Fruit fly (Drosophila melanogaster) whole organism, embryonic: ENCODE measurements around the gene CG7841.

ENCODE experiments used
- Asciz ChIP-seq: fragments of 200-800 bp; sonication (Bioruptor generic); optimal IDR thresholded peaks from 2 replicates; lab custom pipeline; 2017; ENCODE audit warnings: missing biosample characterization, mild to moderate bottlenecking, missing genetic modification characterization, missing genetic modification reagents
- CG10565 ChIP-seq: fragments of 200-800 bp; sonication (Bioruptor generic); optimal IDR thresholded peaks from 3 replicates; lab custom pipeline; 2016; ENCODE audit warnings: missing biosample characterization, mild to moderate bottlenecking, missing genetic modification characterization
- CG10979 ChIP-seq: fragments of 200-800 bp; sonication (Bioruptor generic); optimal IDR thresholded peaks from 2 replicates; lab custom pipeline; 2018; ENCODE audit warnings: missing biosample characterization, mild to moderate bottlenecking, missing genetic modification characterization, moderate library complexity
- CG11247 ChIP-seq: fragments of 200-800 bp; sonication (Bioruptor generic); IDR thresholded peaks from 2 replicates; pipeline ENCODE4 v1.3.6; 2022; ENCODE audit warnings: missing biosample characterization, missing genetic modification characterization
- CG12104 ChIP-seq: fragments of 200-800 bp; sonication (Bioruptor generic); optimal IDR thresholded peaks from 3 replicates; lab custom pipeline; 2016; ENCODE audit warnings: missing biosample characterization, missing genetic modification characterization
- CG12236 ChIP-seq: fragments of 200-800 bp; sonication (Bioruptor generic); optimal IDR thresholded peaks from 2 replicates; lab custom pipeline; 2016; ENCODE audit warnings: missing biosample characterization, missing genetic modification characterization
- CG13894 ChIP-seq: fragments of 200-800 bp; sonication (Bioruptor generic); optimal IDR thresholded peaks from 3 replicates; lab custom pipeline; 2018; ENCODE audit warnings: missing biosample characterization, mild to moderate bottlenecking, missing genetic modification characterization, moderate library complexity
- CG15514 ChIP-seq: fragments of 200-800 bp; sonication (Bioruptor generic); optimal IDR thresholded peaks from 3 replicates; lab custom pipeline; 2017; ENCODE audit warnings: missing biosample characterization, missing genetic modification characterization, mild to moderate bottlenecking, moderate library complexity, missing genetic modification reagents
- CG17359 ChIP-seq: fragments of 200-800 bp; sonication (Bioruptor generic); optimal IDR thresholded peaks from 3 replicates; lab custom pipeline; 2018; ENCODE audit warnings: missing biosample characterization, mild to moderate bottlenecking, missing genetic modification characterization, moderate library complexity
- CG18476 ChIP-seq: fragments of 200-800 bp; sonication (Bioruptor generic); optimal IDR thresholded peaks from 2 replicates; lab custom pipeline; 2016; ENCODE audit warnings: missing biosample characterization, mild to moderate bottlenecking, missing genetic modification characterization
- CG18599 ChIP-seq: fragments of 200-800 bp; sonication (Bioruptor generic); optimal IDR thresholded peaks from 3 replicates; lab custom pipeline; 2017; ENCODE audit warnings: missing biosample characterization, missing genetic modification characterization, mild to moderate bottlenecking, moderate library complexity, missing genetic modification reagents
- CG18764 ChIP-seq: fragments of 200-800 bp; sonication (Bioruptor generic); optimal IDR thresholded peaks from 3 replicates; lab custom pipeline; 2016; ENCODE audit warnings: missing biosample characterization, missing genetic modification characterization
- CG3281 ChIP-seq: fragments of 200-800 bp; sonication (Bioruptor generic); optimal IDR thresholded peaks from 3 replicates; lab custom pipeline; 2017; ENCODE audit warnings: missing biosample characterization, mild to moderate bottlenecking, missing genetic modification characterization
- CG33213 ChIP-seq: fragments of 200-800 bp; sonication (Bioruptor generic); optimal IDR thresholded peaks from 3 replicates; lab custom pipeline; 2016; ENCODE audit warnings: missing biosample characterization, missing genetic modification characterization
- CG4328 ChIP-seq: fragments of 200-800 bp; sonication (Bioruptor generic); optimal IDR thresholded peaks from 3 replicates; lab custom pipeline; 2017; ENCODE audit warnings: missing biosample characterization, missing genetic modification reagents, missing genetic modification characterization
- CG4730 ChIP-seq: fragments of 200-800 bp; sonication (Bioruptor generic); IDR thresholded peaks from 2 replicates; pipeline ENCODE4 v1.3.6; 2022; ENCODE audit warnings: missing biosample characterization, missing genetic modification characterization
- CG6175 ChIP-seq: fragments of 200-800 bp; sonication (Bioruptor generic); IDR thresholded peaks from 3 replicates; pipeline ENCODE4 v1.3.6; 2022; ENCODE audit warnings: missing biosample characterization, missing genetic modification characterization
- CG7372 ChIP-seq: fragments of 200-800 bp; sonication (Bioruptor generic); IDR thresholded peaks from 2 replicates; pipeline ENCODE4 v1.3.6; 2022; ENCODE audit warnings: missing biosample characterization, missing genetic modification characterization
- CG7786 ChIP-seq: fragments of 200-800 bp; sonication (Bioruptor generic); optimal IDR thresholded peaks from 2 replicates; lab custom pipeline; 2016; ENCODE audit warnings: missing biosample characterization, missing genetic modification characterization
- CTCF ChIP-seq: fragments of 200-800 bp; sonication (Bioruptor generic); optimal IDR thresholded peaks from 2 replicates; lab custom pipeline; 2017; ENCODE audit warnings: missing biosample characterization, mild to moderate bottlenecking, missing genetic modification characterization, moderate library complexity
- Fer2 ChIP-seq: fragments of 200-800 bp; sonication (Bioruptor generic); optimal IDR thresholded peaks from 2 replicates; lab custom pipeline; 2018; ENCODE audit warnings: missing biosample characterization, mild to moderate bottlenecking, missing genetic modification characterization, moderate library complexity
- Fer3 ChIP-seq: fragments of 200-800 bp; sonication (Bioruptor generic); optimal IDR thresholded peaks from 2 replicates; lab custom pipeline; 2018; ENCODE audit warnings: missing biosample characterization, mild to moderate bottlenecking, missing genetic modification characterization, moderate library complexity
- GATAe ChIP-seq: fragments of 200-800 bp; sonication (Bioruptor generic); conservative IDR thresholded peaks from 2 replicates; pipeline ENCODE4 v1.3.6; 2022; ENCODE audit warnings: missing biosample characterization, missing genetic modification characterization
- HHEX ChIP-seq: fragments of 200-800 bp; sonication (Bioruptor generic); optimal IDR thresholded peaks from 3 replicates; lab custom pipeline; 2017; ENCODE audit warnings: missing biosample characterization, mild to moderate bottlenecking, missing genetic modification characterization, missing genetic modification reagents
- HLHmδ ChIP-seq: fragments of 200-800 bp; sonication (Bioruptor generic); optimal IDR thresholded peaks from 2 replicates; lab custom pipeline; 2018; ENCODE audit warnings: missing biosample characterization, mild to moderate bottlenecking, missing genetic modification characterization, moderate library complexity
- HmgD ChIP-seq: fragments of 200-800 bp; sonication (Bioruptor generic); optimal IDR thresholded peaks from 3 replicates; lab custom pipeline; 2016; ENCODE audit warnings: missing biosample characterization, missing genetic modification characterization
- Hmr ChIP-seq: fragments of 200-800 bp; sonication (Bioruptor generic); optimal IDR thresholded peaks from 3 replicates; lab custom pipeline; 2017; ENCODE audit warnings: mild to moderate bottlenecking, missing biosample characterization, missing genetic modification reagents, missing genetic modification characterization
- Hr3 ChIP-seq: fragments of 200-800 bp; sonication (Bioruptor generic); optimal IDR thresholded peaks from 3 replicates; lab custom pipeline; 2016; ENCODE audit warnings: missing biosample characterization, missing genetic modification characterization
- Hr51 ChIP-seq, 2 experiments: fragments of 200-800 bp; sonication (Bioruptor generic); optimal IDR thresholded peaks; 2 replicates in 1 of 2; 3 replicates in 1 of 2; lab custom pipeline; 2016 to 2018; ENCODE audit warnings: missing biosample characterization in 2 of 2, missing genetic modification characterization in 2 of 2, mild to moderate bottlenecking in 1 of 2, moderate library complexity in 1 of 2
- Meics ChIP-seq: fragments of 200-800 bp; sonication (Bioruptor generic); optimal IDR thresholded peaks from 2 replicates; lab custom pipeline; 2017; ENCODE audit warnings: missing biosample characterization, mild to moderate bottlenecking, missing genetic modification characterization
- Oaz ChIP-seq: fragments of 200-800 bp; sonication (Bioruptor generic); IDR thresholded peaks from 2 replicates; pipeline ENCODE4 v1.3.6; 2022; ENCODE audit warnings: missing biosample characterization, missing genetic modification characterization
- Rfx ChIP-seq: fragments of 200-800 bp; sonication (Bioruptor generic); IDR thresholded peaks from 2 replicates; pipeline ENCODE4 v1.3.6; 2022; ENCODE audit warnings: missing biosample characterization, missing genetic modification characterization
- Side ChIP-seq: fragments of 200-800 bp; sonication (Bioruptor generic); optimal IDR thresholded peaks from 2 replicates; lab custom pipeline; 2016; ENCODE audit warnings: missing biosample characterization, missing genetic modification characterization
- Sry-δ ChIP-seq: fragments of 200-800 bp; sonication (Bioruptor generic); optimal IDR thresholded peaks from 2 replicates; lab custom pipeline; 2016; ENCODE audit warnings: missing biosample characterization, missing genetic modification characterization
- ash1 ChIP-seq: fragments of 200-800 bp; sonication (Bioruptor generic); optimal IDR thresholded peaks from 2 replicates; lab custom pipeline; 2018; ENCODE audit warnings: missing biosample characterization, mild to moderate bottlenecking, missing genetic modification characterization
- caup ChIP-seq: fragments of 200-800 bp; sonication (Bioruptor generic); optimal IDR thresholded peaks from 3 replicates; lab custom pipeline; 2017; ENCODE audit warnings: missing biosample characterization, mild to moderate bottlenecking, missing genetic modification characterization, moderate library complexity; ENCODE audit not compliant: severe bottlenecking
- corto ChIP-seq: fragments of 200-800 bp; sonication (Bioruptor generic); optimal IDR thresholded peaks from 2 replicates; lab custom pipeline; 2016; ENCODE audit warnings: missing biosample characterization, mild to moderate bottlenecking, missing genetic modification characterization, moderate library complexity
- cwo ChIP-seq: fragments of 200-800 bp; sonication (Bioruptor generic); optimal IDR thresholded peaks from 3 replicates; lab custom pipeline; 2017; ENCODE audit warnings: missing biosample characterization, missing genetic modification characterization, mild to moderate bottlenecking, moderate library complexity, missing genetic modification reagents
- danr ChIP-seq: fragments of 200-800 bp; sonication (Bioruptor generic); IDR thresholded peaks from 2 replicates; pipeline ENCODE4 v1.3.6; 2022; ENCODE audit warnings: missing biosample characterization, missing genetic modification characterization
- dati ChIP-seq: fragments of 200-800 bp; sonication (Bioruptor generic); IDR thresholded peaks from 2 replicates; pipeline ENCODE4 v1.3.6; 2022; ENCODE audit warnings: missing biosample characterization, missing genetic modification characterization
- dimm ChIP-seq: fragments of 200-800 bp; sonication (Bioruptor generic); IDR thresholded peaks from 2 replicates; pipeline ENCODE4 v1.3.6; 2022; ENCODE audit warnings: missing biosample characterization, missing genetic modification characterization
- exex ChIP-seq: fragments of 200-800 bp; sonication (Bioruptor generic); optimal IDR thresholded peaks from 4 replicates; lab custom pipeline; 2018; ENCODE audit warnings: missing biosample characterization, mild to moderate bottlenecking, missing genetic modification characterization, moderate library complexity
- grn ChIP-seq: fragments of 200-800 bp; sonication (Bioruptor generic); optimal IDR thresholded peaks from 3 replicates; lab custom pipeline; 2017; ENCODE audit warnings: missing biosample characterization, missing genetic modification characterization
- ham ChIP-seq: fragments of 200-800 bp; sonication (Bioruptor generic); IDR thresholded peaks from 2 replicates; pipeline ENCODE4 v1.3.6; 2022; ENCODE audit warnings: missing biosample characterization, missing genetic modification characterization
- mirr ChIP-seq: fragments of 200-800 bp; sonication (Bioruptor generic); optimal IDR thresholded peaks from 3 replicates; lab custom pipeline; 2018; ENCODE audit warnings: missing biosample characterization, mild to moderate bottlenecking, missing genetic modification characterization
- nmo ChIP-seq: fragments of 200-800 bp; sonication (Bioruptor generic); optimal IDR thresholded peaks from 2 replicates; lab custom pipeline; 2018; ENCODE audit warnings: missing biosample characterization, mild to moderate bottlenecking, missing genetic modification characterization, moderate library complexity
- nom ChIP-seq: fragments of 200-800 bp; sonication (Bioruptor generic); optimal IDR thresholded peaks from 2 replicates; lab custom pipeline; 2017; ENCODE audit warnings: missing biosample characterization, missing genetic modification characterization, mild to moderate bottlenecking, moderate library complexity, missing genetic modification reagents
- pnt ChIP-seq: fragments of 200-800 bp; sonication (Bioruptor generic); optimal IDR thresholded peaks from 3 replicates; lab custom pipeline; 2016; ENCODE audit warnings: missing biosample characterization, missing genetic modification characterization
- so ChIP-seq: fragments of 200-800 bp; sonication (Bioruptor generic); IDR thresholded peaks from 3 replicates; pipeline ENCODE4 v1.3.6; 2022; ENCODE audit warnings: missing biosample characterization, missing genetic modification characterization

CG7841 gene

DNA sequence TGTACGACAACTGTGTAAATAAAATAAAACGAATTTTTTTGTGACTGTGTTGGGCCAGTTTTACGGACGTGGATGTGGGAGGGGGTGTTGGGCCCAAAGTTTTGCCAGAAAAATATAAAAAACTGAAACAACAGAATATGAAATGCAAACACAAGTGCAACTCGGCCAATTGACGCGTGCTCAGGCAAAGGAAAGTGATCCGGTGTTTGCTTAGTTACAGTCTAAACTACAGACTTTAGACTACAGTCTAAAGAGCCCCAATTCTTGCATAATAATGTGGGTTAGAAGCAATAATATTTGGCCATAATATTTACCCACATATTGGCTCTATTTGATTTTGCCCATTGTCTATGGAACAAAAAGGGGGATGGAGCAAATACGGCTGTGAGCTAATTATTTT is 40.8 kb upstream of the CG7841 start (continued):
- TF ChIP-seq cwo (peak; percentile 32), danr (GFP tag; lab: Robert Waterston, UW) (peak; percentile 20; the same call in 1 of the 2 replicates), CG12104 (GFP tag; lab: Kevin White, UChicago) (peak; percentile 10), CG7786 (GFP tag; lab: Kevin White, UChicago) (no peak), CG15514 (GFP tag; lab: Kevin White, UChicago) (peak; percentile 48), Side (GFP tag; lab: Kevin White, UChicago) (peak; percentile 15), CG10565 (GFP tag; lab: Kevin White, UChicago) (no peak), CG3281 (GFP tag; lab: Kevin White, UChicago) (peak; percentile 57), Hmr (peak; percentile 69), CG17359 (tag; lab: Kevin White, UChicago) (no peak), CG4328 (GFP tag; lab: Kevin White, UChicago) (peak; percentile 42), Meics (peak; percentile 53), HLHmδ (GFP tag; lab: Kevin White, UChicago) (no peak), Fer3 (tag; lab: Kevin White, UChicago) (peak; percentile 48), Fer2 (tag; lab: Kevin White, UChicago) (no peak), Asciz (GFP tag; lab: Kevin White, UChicago) (peak; percentile 28), caup (GFP tag; lab: Kevin White, UChicago) (peak; percentile 74), CG33213 (GFP tag; lab: Kevin White, UChicago) (no peak), Oaz (GFP tag; lab: Robert Waterston, UW) (no peak), CG18599 (GFP tag; lab: Kevin White, UChicago) (peak; percentile 72)

dm6 chr3L:15547187-15547790 is 39.2 kb upstream of the CG7841 start:
- TF ChIP-seq CG13894 (tag; lab: Kevin White, UChicago) (no peak), CG12236 (GFP tag; lab: Kevin White, UChicago) (no peak), HmgD (GFP tag; lab: Kevin White, UChicago) (no peak), CG6175 (GFP tag; lab: Robert Waterston, UW) (no peak), CG11247 (GFP tag; lab: Robert Waterston, UW) (no peak), CTCF (GFP tag; lab: Kevin White, UChicago) (no peak), dati (no peak), corto (GFP tag; lab: Kevin White, UChicago) (peak; percentile 56), GATAe (0 out of 2 replicates have a peak, but pooled peaks have one; percentile 18), Hr51 (GFP tag; optimal IDR thresholded peaks at IDR 0.05; lab: Kevin White, UChicago) (no peak), grn (GFP tag; lab: Kevin White, UChicago) (peak; percentile 29), CG4730 (GFP tag; lab: Robert Waterston, UW) (no peak), mirr (peak; percentile 23), HHEX (GFP tag; lab: Kevin White, UChicago) (no peak), Sry-δ (GFP tag; lab: Kevin White, UChicago) (no peak), dimm (GFP tag; lab: Robert Waterston, UW) (no peak), CG18764 (GFP tag; lab: Kevin White, UChicago) (no peak), nom (no peak), CG7372 (no peak), caup (GFP tag; lab: Kevin White, UChicago) (no peak), ham (GFP tag; lab: Robert Waterston, UW) (no peak), CG10979 (tag; lab: Kevin White, UChicago) (no peak), CG18476 (GFP tag; lab: Kevin White, UChicago) (no peak), Hmr (no peak), nmo (GFP tag; lab: Kevin White, UChicago) (no peak), Hr3 (GFP tag; lab: Kevin White, UChicago) (no peak), ash1 (GFP tag; lab: Kevin White, UChicago) (no peak), so (GFP tag; lab: Robert Waterston, UW) (no peak), Rfx (no peak), pnt (GFP tag; lab: Kevin White, UChicago) (no peak), exex (peak; percentile 80)
